Worm (Caenorhabditis elegans) whole organism, L4 larva: ENCODE data around the gene R10E12.2.

Source experiments
- ces-1 ChIP-seq: fragments of 150-350 bp; sonication (generic microtip); optimal IDR thresholded peaks from 4 replicates; lab custom pipeline; 2014; ENCODE audit warnings: missing biosample characterization, missing genetic modification reagents, missing genetic modification characterization
- nhr-28 ChIP-seq: fragments of 150-350 bp; optimal IDR thresholded peaks from 2 replicates; lab custom pipeline; 2014; ENCODE audit warnings: missing biosample characterization, missing genetic modification characterization
- skn-1 ChIP-seq: fragments of 150-350 bp; optimal IDR thresholded peaks from 2 replicates; lab custom pipeline; 2014; ENCODE audit warnings: missing biosample characterization, missing genetic modification characterization
- unc-62 ChIP-seq, 3 experiments: fragments of 150-350 bp in 1 of 3; sonication (generic microtip); optimal IDR thresholded peaks in 2 of 3; peaks in 1 of 3; 1 replicate in 1 of 3; 2 replicates in 2 of 3; lab custom pipeline; 2014 to 2017; ENCODE audit warnings: missing biosample characterization in 3 of 3, missing genetic modification characterization in 3 of 3, missing genetic modification reagents in 3 of 3, missing genotype in 1 of 3

DNA sequence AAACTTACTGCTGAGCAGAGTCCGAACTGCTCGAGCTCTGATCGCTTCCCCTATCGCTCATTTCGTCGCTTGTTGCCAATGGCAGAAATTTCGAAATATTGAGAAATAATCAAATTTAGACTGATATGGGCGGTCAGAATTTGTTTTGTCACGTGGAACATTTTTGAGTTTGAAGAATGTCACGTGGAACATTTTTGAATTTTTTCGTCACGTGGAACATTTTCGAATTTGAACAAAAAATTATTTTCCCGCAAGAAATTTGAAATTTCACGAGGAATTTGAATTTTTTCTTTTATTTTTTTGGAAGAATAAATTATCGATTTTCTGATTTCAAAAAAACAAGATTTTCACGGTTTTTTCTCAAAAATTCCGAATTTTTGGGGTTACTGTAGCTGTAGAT, 36.5 kb upstream of the R10E12.2 start, which contains the start of gene fbxa-155:
- TF ChIP-seq ces-1 (GFP tag; lab: Kevin White, UChicago) (no peak), skn-1 (tag; lab: Kevin White, UChicago) (no peak), nhr-28 (tag; lab: Kevin White, UChicago) (no peak), unc-62 (GFP tag; optimal IDR thresholded peaks at IDR 0.05 in 1 of 2; lab: Kevin White, UChicago) (no peak), unc-62 (tag; optimal IDR thresholded peaks at IDR 0.05; lab: Kevin White, UChicago) (no peak)
